Fruit fly (Drosophila melanogaster) whole organism, embryonic: ENCODE results near the gene CG18662.

ENCODE experiments used
- Asciz ChIP-seq: fragments of 200-800 bp; sonication (Bioruptor generic); optimal IDR thresholded peaks from 2 replicates; lab custom pipeline; 2017; ENCODE audit warnings: missing biosample characterization, mild to moderate bottlenecking, missing genetic modification characterization, missing genetic modification reagents
- Bgb ChIP-seq: fragments of 200-800 bp; sonication (Bioruptor generic); IDR thresholded peaks from 2 replicates; pipeline ENCODE4 v1.3.6; 2022; ENCODE audit warnings: missing biosample characterization, missing genetic modification characterization; ENCODE audit not compliant: partially characterized antibody
- CG10565 ChIP-seq: fragments of 200-800 bp; sonication (Bioruptor generic); optimal IDR thresholded peaks from 3 replicates; lab custom pipeline; 2016; ENCODE audit warnings: missing biosample characterization, mild to moderate bottlenecking, missing genetic modification characterization
- CG11456 ChIP-seq: fragments of 200-800 bp; sonication (Bioruptor generic); IDR thresholded peaks from 3 replicates; pipeline ENCODE4 v1.3.6; 2022; ENCODE audit warnings: missing biosample characterization, missing genetic modification characterization
- CG12236 ChIP-seq: fragments of 200-800 bp; sonication (Bioruptor generic); optimal IDR thresholded peaks from 2 replicates; lab custom pipeline; 2016; ENCODE audit warnings: missing biosample characterization, missing genetic modification characterization
- CG13123 ChIP-seq: fragments of 200-800 bp; sonication (Bioruptor generic); optimal IDR thresholded peaks from 2 replicates; lab custom pipeline; 2016; ENCODE audit warnings: missing biosample characterization, missing genetic modification characterization
- CG13424 ChIP-seq: fragments of 200-800 bp; sonication (Bioruptor generic); optimal IDR thresholded peaks from 2 replicates; lab custom pipeline; 2019; ENCODE audit warnings: missing biosample characterization, mild to moderate bottlenecking, missing genetic modification characterization, moderate library complexity
- CG14014 ChIP-seq: fragments of 200-800 bp; sonication (Bioruptor generic); IDR thresholded peaks from 2 replicates; pipeline ENCODE4 v1.3.6; 2022; ENCODE audit warnings: missing biosample characterization, missing genetic modification characterization
- CG15011 ChIP-seq: fragments of 200-800 bp; sonication (Bioruptor generic); optimal IDR thresholded peaks from 3 replicates; lab custom pipeline; 2018; ENCODE audit warnings: missing biosample characterization, mild to moderate bottlenecking, missing genetic modification characterization
- CG18262 ChIP-seq: fragments of 200-800 bp; optimal IDR thresholded peaks from 3 replicates; lab custom pipeline; 2019; ENCODE audit warnings: missing biosample characterization, mild to moderate bottlenecking, missing genetic modification characterization, moderate library complexity
- CG2120 ChIP-seq: fragments of 200-800 bp; sonication (Bioruptor generic); optimal IDR thresholded peaks from 3 replicates; lab custom pipeline; 2016; ENCODE audit warnings: missing biosample characterization, missing genetic modification characterization
- CG2889 ChIP-seq: fragments of 200-800 bp; sonication (Bioruptor generic); IDR thresholded peaks from 3 replicates; pipeline ENCODE4 v1.3.6; 2022; ENCODE audit warnings: missing biosample characterization, missing genetic modification characterization
- CG4282 ChIP-seq: fragments of 200-800 bp; sonication (Bioruptor generic); optimal IDR thresholded peaks from 2 replicates; lab custom pipeline; 2016; ENCODE audit warnings: missing biosample characterization, missing genetic modification characterization
- CG4360 ChIP-seq: fragments of 200-800 bp; sonication (Bioruptor generic); IDR thresholded peaks from 2 replicates; pipeline ENCODE4 v1.3.6; 2022; ENCODE audit warnings: missing biosample characterization, missing genetic modification characterization
- CG6175 ChIP-seq: fragments of 200-800 bp; sonication (Bioruptor generic); IDR thresholded peaks from 3 replicates; pipeline ENCODE4 v1.3.6; 2022; ENCODE audit warnings: missing biosample characterization, missing genetic modification characterization
- CG7556 ChIP-seq: fragments of 200-800 bp; sonication (Bioruptor generic); optimal IDR thresholded peaks from 2 replicates; lab custom pipeline; 2017; ENCODE audit warnings: missing biosample characterization, mild to moderate bottlenecking, missing genetic modification characterization
- CG8281 ChIP-seq: fragments of 200-800 bp; sonication (Bioruptor generic); optimal IDR thresholded peaks from 2 replicates; lab custom pipeline; 2018; ENCODE audit warnings: missing biosample characterization, mild to moderate bottlenecking, missing genetic modification characterization, moderate library complexity
- CG8290 ChIP-seq, 3 experiments: fragments of 200-800 bp; sonication (Bioruptor generic); optimal IDR thresholded peaks; 2 replicates each; lab custom pipeline; 2016 to 2019; ENCODE audit warnings: missing biosample characterization in 3 of 3, missing genetic modification characterization in 3 of 3, mild to moderate bottlenecking in 2 of 3, moderate library complexity in 1 of 3
- CG9609 ChIP-seq: fragments of 200-800 bp; sonication (Bioruptor generic); optimal IDR thresholded peaks from 3 replicates; lab custom pipeline; 2016; ENCODE audit warnings: missing biosample characterization, missing genetic modification characterization
- CrebB ChIP-seq: fragments of 200-800 bp; sonication (Bioruptor generic); optimal IDR thresholded peaks from 3 replicates; lab custom pipeline; 2018; ENCODE audit warnings: missing biosample characterization, mild to moderate bottlenecking, missing genetic modification characterization
- D ChIP-seq, 2 experiments: fragments of 200-800 bp in 1 of 2; fragments of >200 bp in 1 of 2; sonication (Bioruptor generic) in 1 of 2; optimal IDR thresholded peaks; 2 replicates in 1 of 2; 3 replicates in 1 of 2; lab custom pipeline; 2017; ENCODE audit warnings: mild to moderate bottlenecking in 1 of 2, missing biosample characterization in 1 of 2, missing genetic modification characterization in 1 of 2, missing genetic modification reagents in 1 of 2
- HmgZ ChIP-seq: fragments of 200-800 bp; sonication (Bioruptor generic); optimal IDR thresholded peaks from 2 replicates; lab custom pipeline; 2018; ENCODE audit warnings: missing biosample characterization, mild to moderate bottlenecking, missing genetic modification characterization
- Lim3 ChIP-seq: fragments of 200-800 bp; sonication (Bioruptor generic); IDR thresholded peaks from 2 replicates; pipeline ENCODE4 v1.3.6; 2022; ENCODE audit warnings: missing biosample characterization, missing genetic modification characterization
- Mad ChIP-seq: fragments of 200-800 bp; sonication (Bioruptor generic); optimal IDR thresholded peaks from 2 replicates; lab custom pipeline; 2016; ENCODE audit warnings: missing biosample characterization, missing genetic modification characterization
- Med ChIP-seq: fragments of 200-800 bp; sonication (Bioruptor generic); peaks from one replicate; lab custom pipeline; 2016; ENCODE audit warnings: missing biosample characterization, missing genetic modification characterization, mild to moderate bottlenecking, inconsistent platforms, moderate library complexity
- Meics ChIP-seq: fragments of 200-800 bp; sonication (Bioruptor generic); optimal IDR thresholded peaks from 2 replicates; lab custom pipeline; 2017; ENCODE audit warnings: missing biosample characterization, mild to moderate bottlenecking, missing genetic modification characterization
- Nf-YB ChIP-seq: fragments of 200-800 bp; sonication (Bioruptor generic); optimal IDR thresholded peaks from 3 replicates; lab custom pipeline; 2019; ENCODE audit warnings: missing biosample characterization, mild to moderate bottlenecking, missing genetic modification characterization, moderate library complexity
- Scr ChIP-seq: fragments of 200-800 bp; sonication (Bioruptor generic); IDR thresholded peaks from 2 replicates; pipeline ENCODE4 v1.3.6; 2022; ENCODE audit warnings: missing biosample characterization, missing genetic modification characterization; ENCODE audit not compliant: partially characterized antibody
- Side ChIP-seq: fragments of 200-800 bp; sonication (Bioruptor generic); optimal IDR thresholded peaks from 2 replicates; lab custom pipeline; 2016; ENCODE audit warnings: missing biosample characterization, missing genetic modification characterization
- Trl ChIP-seq, 3 experiments: fragments of >200 bp in 2 of 3; fragments of 200-800 bp in 1 of 3; sonication (Bioruptor generic) in 1 of 3; optimal IDR thresholded peaks; 2 replicates in 1 of 3; 3 replicates in 2 of 3; lab custom pipeline; 2016 to 2017; ENCODE audit warnings: missing biosample characterization in 1 of 3, missing genetic modification characterization in 1 of 3
- Usf ChIP-seq: fragments of 200-800 bp; sonication (Bioruptor generic); optimal IDR thresholded peaks from 2 replicates; lab custom pipeline; 2017; ENCODE audit warnings: missing genotype, missing biosample characterization, missing genetic modification characterization
- Vsx1 ChIP-seq: fragments of 200-800 bp; sonication (Bioruptor generic); optimal IDR thresholded peaks from 2 replicates; lab custom pipeline; 2017; ENCODE audit warnings: missing biosample characterization, mild to moderate bottlenecking, missing genetic modification characterization, missing genetic modification reagents
- ac ChIP-seq: fragments of 200-800 bp; sonication (Bioruptor generic); optimal IDR thresholded peaks from 3 replicates; lab custom pipeline; 2017; ENCODE audit warnings: missing biosample characterization, mild to moderate bottlenecking, missing genetic modification characterization
- br ChIP-seq: fragments of >200 bp; optimal IDR thresholded peaks from 2 replicates; lab custom pipeline; 2017
- cato ChIP-seq: fragments of 200-800 bp; sonication (Bioruptor generic); optimal IDR thresholded peaks from 2 replicates; lab custom pipeline; 2016; ENCODE audit warnings: missing biosample characterization, missing genetic modification characterization, borderline replicate concordance
- caup ChIP-seq: fragments of 200-800 bp; sonication (Bioruptor generic); optimal IDR thresholded peaks from 3 replicates; lab custom pipeline; 2017; ENCODE audit warnings: missing biosample characterization, mild to moderate bottlenecking, missing genetic modification characterization, moderate library complexity; ENCODE audit not compliant: severe bottlenecking
- ci ChIP-seq: fragments of 200-800 bp; sonication (Bioruptor generic); IDR thresholded peaks from 3 replicates; pipeline ENCODE4 v1.3.6; 2022; ENCODE audit warnings: missing biosample characterization, missing genetic modification characterization
- dimm ChIP-seq: fragments of 200-800 bp; sonication (Bioruptor generic); IDR thresholded peaks from 2 replicates; pipeline ENCODE4 v1.3.6; 2022; ENCODE audit warnings: missing biosample characterization, missing genetic modification characterization
- fd102C ChIP-seq: fragments of 200-800 bp; sonication (Bioruptor generic); optimal IDR thresholded peaks from 2 replicates; lab custom pipeline; 2018; ENCODE audit warnings: missing biosample characterization, mild to moderate bottlenecking, missing genetic modification characterization, moderate library complexity
- grn ChIP-seq: fragments of 200-800 bp; sonication (Bioruptor generic); optimal IDR thresholded peaks from 3 replicates; lab custom pipeline; 2017; ENCODE audit warnings: missing biosample characterization, missing genetic modification characterization
- hb ChIP-seq: fragments of 200-800 bp; sonication (Bioruptor generic); IDR thresholded peaks from 3 replicates; pipeline ENCODE4 v1.3.6; 2022; ENCODE audit warnings: missing biosample characterization, missing genetic modification characterization; ENCODE audit not compliant: partially characterized antibody
- maf-S ChIP-seq: fragments of 200-800 bp; sonication (Bioruptor generic); optimal IDR thresholded peaks from 2 replicates; lab custom pipeline; 2016; ENCODE audit warnings: missing biosample characterization, missing genetic modification characterization
- psq ChIP-seq: fragments of 200-800 bp; sonication (Bioruptor generic); optimal IDR thresholded peaks from 2 replicates; lab custom pipeline; 2017; ENCODE audit warnings: missing biosample characterization, missing genetic modification characterization
- sd ChIP-seq: fragments of 200-800 bp; sonication (Bioruptor generic); optimal IDR thresholded peaks from 3 replicates; lab custom pipeline; 2018; ENCODE audit warnings: missing biosample characterization, mild to moderate bottlenecking, missing genetic modification characterization, moderate library complexity
- sr ChIP-seq: fragments of 200-800 bp; sonication (Bioruptor generic); IDR thresholded peaks from 3 replicates; pipeline ENCODE4 v1.3.6; 2022; ENCODE audit warnings: missing biosample characterization, missing genetic modification characterization
- tgo ChIP-seq: fragments of 200-800 bp; sonication (Bioruptor generic); IDR thresholded peaks from 3 replicates; pipeline ENCODE4 v1.3.6; 2022; ENCODE audit warnings: missing biosample characterization, missing genetic modification characterization
- vvl ChIP-seq: fragments of 200-800 bp; sonication (Bioruptor generic); IDR thresholded peaks from 2 replicates; pipeline ENCODE4 v1.3.6; 2022; ENCODE audit warnings: missing biosample characterization, missing genetic modification characterization
- yki ChIP-seq: fragments of >200 bp; optimal IDR thresholded peaks from 3 replicates; lab custom pipeline; 2018

The CG18662 gene

dm6 chr2L:8933710-8934242 is 46.7 kb upstream of the CG18662 start, which contains the start of gene Tsp29Fa (continued):
- TF ChIP-seq CG8281 (tag; lab: Kevin White, UChicago) (peak; percentile 23), Usf (no peak), grn (GFP tag; lab: Kevin White, UChicago) (peak; percentile 80)
- TF ChIP-seq, all 482 proteins: peak for 11

- TF ChIP-seq CG11456 (GFP tag; lab: Robert Waterston, UW), result peak; percentile 63; the same call in 2 of the 3 replicates
- peak; percentile 73 for TF ChIP-seq CG14014
- TF ChIP-seq vvl, result peak; percentile 65
- TF ChIP-seq br, result no peak
- TF ChIP-seq fd102C (GFP tag; lab: Kevin White, UChicago), result no peak
- peak; percentile 73 for TF ChIP-seq CG15011 (GFP tag; lab: Kevin White, UChicago)
- TF ChIP-seq CG8290 (GFP tag; optimal IDR thresholded peaks at IDR 0.05; lab: Kevin White, UChicago), result no peak
- peak in 1 of 2 experiments; percentile 10 for TF ChIP-seq CG8290 (tag; optimal IDR thresholded peaks at IDR 0.05; lab: Kevin White, UChicago)
- no peak for TF ChIP-seq dimm
- peak; percentile 91 for TF ChIP-seq CG2120 (GFP tag; lab: Kevin White, UChicago)
- TF ChIP-seq CG12236 (GFP tag; lab: Kevin White, UChicago), result no peak
- TF ChIP-seq Nf-YB, result peak; percentile 46
- TF ChIP-seq D (optimal IDR thresholded peaks at IDR 0.05; lab: Kevin White, UChicago), result no peak
- TF ChIP-seq D (GFP tag; optimal IDR thresholded peaks at IDR 0.05; lab: Kevin White, UChicago), result peak; percentile 56
- TF ChIP-seq Mad (GFP tag; lab: Kevin White, UChicago), result peak; percentile 16
- TF ChIP-seq CrebB (tag; lab: Kevin White, UChicago), result peak; percentile 52
- TF ChIP-seq Trl (optimal IDR thresholded peaks at IDR 0.05; lab: Kevin White, UChicago), result peak in 1 of 2 experiments; percentile 36
- peak; percentile 48 for TF ChIP-seq Trl (GFP tag; optimal IDR thresholded peaks at IDR 0.05; lab: Kevin White, UChicago)
- peak; percentile 79 for TF ChIP-seq HmgZ (tag; lab: Kevin White, UChicago)
- TF ChIP-seq tgo (GFP tag; lab: Robert Waterston, UW), result peak; percentile 80
- no peak; the same call in 2 of the 3 replicates for TF ChIP-seq sr (GFP tag; lab: Robert Waterston, UW)
- peak; percentile 13 for TF ChIP-seq sd
- TF ChIP-seq Vsx1 (GFP tag; lab: Kevin White, UChicago), result no peak
- TF ChIP-seq hb (GFP tag; lab: Robert Waterston, UW), result no peak
- TF ChIP-seq Bgb, result no peak
- TF ChIP-seq psq (GFP tag; lab: Kevin White, UChicago), result no peak
- TF ChIP-seq caup, result peak; percentile 65
- no peak for TF ChIP-seq Lim3 (GFP tag; lab: Robert Waterston, UW)
- peak; percentile 1 for TF ChIP-seq cato (GFP tag; lab: Kevin White, UChicago)
- no peak for TF ChIP-seq yki
- TF ChIP-seq CG18262 (tag; lab: Kevin White, UChicago), result peak; percentile 71
- TF ChIP-seq maf-S (GFP tag; lab: Kevin White, UChicago), result peak; percentile 42
- no peak for TF ChIP-seq CG6175 (GFP tag; lab: Robert Waterston, UW)
- TF ChIP-seq CG10565 (GFP tag; lab: Kevin White, UChicago), result no peak
- TF ChIP-seq CG13424 (tag; lab: Kevin White, UChicago), result peak; percentile 87
- peak; percentile 89 for TF ChIP-seq Med (GFP tag; lab: Kevin White, UChicago)
- peak; percentile 65 for TF ChIP-seq Asciz
- TF ChIP-seq Meics (GFP tag; lab: Kevin White, UChicago), result peak; percentile 87
- TF ChIP-seq CG9609, result peak; percentile 12
- TF ChIP-seq ci (GFP tag; lab: Robert Waterston, UW), result peak; percentile 55; the same call in 2 of the 3 replicates
- no peak for TF ChIP-seq CG13123 (GFP tag; lab: Kevin White, UChicago)
- peak; percentile 84 for TF ChIP-seq CG7556 (GFP tag; lab: Kevin White, UChicago)
- TF ChIP-seq ac (GFP tag; lab: Kevin White, UChicago), result no peak
- TF ChIP-seq CG2889 (GFP tag; lab: Robert Waterston, UW), result no peak
- TF ChIP-seq CG4282 (GFP tag; lab: Kevin White, UChicago), result no peak
- no peak for TF ChIP-seq Scr (GFP tag; lab: Robert Waterston, UW)
- no peak for TF ChIP-seq CG4360
- TF ChIP-seq Side, result peak; percentile 40
Observed at dm6 chr2L:8937003-8937402, 43.5 kb upstream of the CG18662 start, which contains the start of gene Tsp29Fb. Gene Tsp29Fb, plus strand, starts transcription at chr2L:8937390.
